Worm (Caenorhabditis elegans) whole organism, L4/young adult: ENCODE results near the gene fipp-1.

Experiments
- W03F9.2 ChIP-seq: fragments of 150-350 bp; optimal IDR thresholded peaks from 2 replicates; lab custom pipeline; 2014; ENCODE audit warnings: missing biosample characterization, missing genetic modification characterization
- dao-5 ChIP-seq: sonication (generic microtip); optimal IDR thresholded peaks from 2 replicates; lab custom pipeline; 2016; ENCODE audit warnings: missing genotype, missing genetic modification characterization, moderate library complexity, missing compliant biosample characterization
- him-1 ChIP-seq: sonication (generic microtip); optimal IDR thresholded peaks from 2 replicates; lab custom pipeline; 2016; ENCODE audit warnings: missing genotype, missing genetic modification reagents, missing genetic modification characterization, missing compliant biosample characterization

The fipp-1 gene

ce11 chrV:4419767-4420322, 48.2 kb downstream of the fipp-1 start, which contains the start of the genes Y47D7A.7 and Y47D7A.2:
TSS of gene Y47D7A.7 (minus strand) at chrV:4419867.
TSS of gene Y47D7A.2 (plus strand) at chrV:4420272.
- TF ChIP-seq him-1 (tag; lab: Kevin White, UChicago) = no peak
- no peak for TF ChIP-seq W03F9.2 (tag; lab: Kevin White, UChicago)
- no peak for TF ChIP-seq dao-5 (tag; lab: Kevin White, UChicago)

ce11 chrV:4421475-4421874, 49.9 kb downstream of the fipp-1 start, which contains the start of gene skr-14:
TSS of gene skr-14 (minus strand) at chrV:4421575.
- TF ChIP-seq W03F9.2 (tag; lab: Kevin White, UChicago) = no peak
- no peak for TF ChIP-seq him-1 (tag; lab: Kevin White, UChicago)
- TF ChIP-seq dao-5 (tag; lab: Kevin White, UChicago) = no peak

ce11 chrV:4422127-4422526, 50.5 kb downstream of the fipp-1 start, which contains the start of gene skr-7:
TSS of gene skr-7 (plus strand) at chrV:4422427.
- TF ChIP-seq him-1 (tag; lab: Kevin White, UChicago) (no peak), dao-5 (tag; lab: Kevin White, UChicago) (no peak), W03F9.2 (tag; lab: Kevin White, UChicago) (no peak)

- no peak for TF ChIP-seq him-1 (tag; lab: Kevin White, UChicago)
- no peak for TF ChIP-seq dao-5 (tag; lab: Kevin White, UChicago)
- no peak for TF ChIP-seq W03F9.2 (tag; lab: Kevin White, UChicago)
These were observed 51.5 kb downstream of the fipp-1 start for ce11 chrV:4423087-4423486.
